Fruit fly (Drosophila melanogaster) whole organism, embryonic: ENCODE results near the gene CG17010.

Source experiments
- CG12299 ChIP-seq: fragments of 200-800 bp; sonication (Bioruptor generic); optimal IDR thresholded peaks from 2 replicates; lab custom pipeline; 2018; ENCODE audit warnings: missing biosample characterization, mild to moderate bottlenecking, missing genetic modification characterization
- Eip74EF ChIP-seq, 2 experiments: fragments of 200-800 bp in 1 of 2; fragments of >200 bp in 1 of 2; sonication (Bioruptor generic) in 1 of 2; optimal IDR thresholded peaks; 2 replicates each; lab custom pipeline; 2017 to 2019; ENCODE audit warnings: missing biosample characterization in 2 of 2, missing genetic modification characterization in 2 of 2, mild to moderate bottlenecking in 1 of 2, moderate library complexity in 1 of 2
- scrt ChIP-seq: fragments of 200-800 bp; sonication (Bioruptor generic); optimal IDR thresholded peaks from 2 replicates; lab custom pipeline; 2018; ENCODE audit warnings: missing biosample characterization, mild to moderate bottlenecking, missing genetic modification characterization, moderate library complexity
- tin ChIP-seq: fragments of 200-800 bp; sonication (Bioruptor generic); optimal IDR thresholded peaks from 3 replicates; lab custom pipeline; 2016; ENCODE audit warnings: missing biosample characterization, missing genetic modification characterization

- TF ChIP-seq scrt, result no peak
- TF ChIP-seq tin (GFP tag; lab: Kevin White, UChicago), result no peak
- TF ChIP-seq CG12299, result no peak
- peak in 1 of 2 experiments; percentile 35 for TF ChIP-seq Eip74EF (GFP tag; optimal IDR thresholded peaks at IDR 0.05; lab: Kevin White, UChicago)
These were observed 9.8 kb downstream of the CG17010 start for dm6 chr2L:12365964-12366482.
